Fruit fly (Drosophila melanogaster) whole organism, embryonic: Measurements from ENCODE around the gene CG14647.

Experiments used
- Atf3 ChIP-seq: fragments of 200-800 bp; sonication (Bioruptor generic); optimal IDR thresholded peaks from 3 replicates; lab custom pipeline; 2016; ENCODE audit warnings: missing biosample characterization, missing genetic modification characterization
- CG10462 ChIP-seq: fragments of 200-800 bp; sonication (Bioruptor generic); optimal IDR thresholded peaks from 2 replicates; lab custom pipeline; 2016; ENCODE audit warnings: missing biosample characterization, missing genetic modification characterization
- CG12659 ChIP-seq: fragments of 200-800 bp; sonication (Bioruptor generic); optimal IDR thresholded peaks from 3 replicates; lab custom pipeline; 2017; ENCODE audit warnings: mild to moderate bottlenecking, missing biosample characterization, missing genetic modification reagents, missing genetic modification characterization
- CG13287 ChIP-seq: fragments of 200-800 bp; sonication (Bioruptor generic); IDR thresholded peaks from 2 replicates; pipeline ENCODE4 v1.3.6; 2022; ENCODE audit warnings: missing biosample characterization, missing genetic modification characterization; ENCODE audit not compliant: partially characterized antibody
- CG15011 ChIP-seq: fragments of 200-800 bp; sonication (Bioruptor generic); optimal IDR thresholded peaks from 3 replicates; lab custom pipeline; 2018; ENCODE audit warnings: missing biosample characterization, mild to moderate bottlenecking, missing genetic modification characterization
- CG15601 ChIP-seq: fragments of 200-800 bp; sonication (Bioruptor generic); optimal IDR thresholded peaks from 3 replicates; lab custom pipeline; 2019; ENCODE audit warnings: missing biosample characterization, mild to moderate bottlenecking, missing genetic modification characterization, moderate library complexity
- CG16813 ChIP-seq: fragments of 200-800 bp; sonication (Bioruptor generic); IDR thresholded peaks from 3 replicates; pipeline ENCODE4 v1.3.6; 2022; ENCODE audit warnings: missing biosample characterization, missing genetic modification characterization; ENCODE audit not compliant: partially characterized antibody
- CG17385 ChIP-seq: fragments of 200-800 bp; sonication (Bioruptor generic); optimal IDR thresholded peaks from 3 replicates; lab custom pipeline; 2018; ENCODE audit warnings: missing biosample characterization, mild to moderate bottlenecking, missing genetic modification characterization
- CG17568 ChIP-seq: fragments of 200-800 bp; sonication (Bioruptor generic); optimal IDR thresholded peaks from 2 replicates; lab custom pipeline; 2018; ENCODE audit warnings: missing biosample characterization, mild to moderate bottlenecking, missing genetic modification characterization, moderate library complexity
- CG1792 ChIP-seq: fragments of 200-800 bp; sonication (Bioruptor generic); optimal IDR thresholded peaks from 2 replicates; lab custom pipeline; 2016; ENCODE audit warnings: missing biosample characterization, missing genetic modification characterization
- CG1832 ChIP-seq: fragments of 200-800 bp; sonication (Bioruptor generic); optimal IDR thresholded peaks from 2 replicates; lab custom pipeline; 2017; ENCODE audit warnings: missing biosample characterization, mild to moderate bottlenecking, missing genetic modification characterization, inconsistent platforms
- CG2199 ChIP-seq: fragments of 200-800 bp; sonication (Bioruptor generic); IDR thresholded peaks from 3 replicates; pipeline ENCODE4 v1.3.6; 2022; ENCODE audit warnings: missing biosample characterization, missing genetic modification characterization
- CG30403 ChIP-seq: fragments of 200-800 bp; sonication (Bioruptor generic); optimal IDR thresholded peaks from 3 replicates; lab custom pipeline; 2016; ENCODE audit warnings: missing biosample characterization, missing genetic modification characterization
- CG3726 ChIP-seq: fragments of 200-800 bp; sonication (Bioruptor generic); IDR thresholded peaks from 3 replicates; pipeline ENCODE4, ENCODE4 v1.3.6; 2022; ENCODE audit warnings: missing biosample characterization, missing genetic modification characterization
- CG3838 ChIP-seq: fragments of 200-800 bp; sonication (Bioruptor generic); optimal IDR thresholded peaks from 3 replicates; lab custom pipeline; 2016; ENCODE audit warnings: missing biosample characterization, missing genetic modification characterization
- CG43689 ChIP-seq: fragments of 200-800 bp; sonication (Bioruptor generic); IDR thresholded peaks from 2 replicates; pipeline ENCODE4 v1.3.6; 2022; ENCODE audit warnings: missing biosample characterization, missing genetic modification characterization
- CG6254 ChIP-seq: fragments of 200-800 bp; sonication (Bioruptor generic); optimal IDR thresholded peaks from 3 replicates; lab custom pipeline; 2017; ENCODE audit warnings: mild to moderate bottlenecking, missing biosample characterization, missing genetic modification reagents, missing genetic modification characterization
- CG6683 ChIP-seq: fragments of 200-800 bp; sonication (Bioruptor generic); optimal IDR thresholded peaks from 2 replicates; lab custom pipeline; 2017; ENCODE audit warnings: missing biosample characterization, mild to moderate bottlenecking, missing genetic modification characterization, missing genetic modification reagents
- CG6791 ChIP-seq: fragments of 200-800 bp; sonication (Bioruptor generic); IDR thresholded peaks from 3 replicates; pipeline ENCODE4 v1.3.6; 2022; ENCODE audit warnings: missing biosample characterization, missing genetic modification characterization; ENCODE audit not compliant: partially characterized antibody
- CG7839 ChIP-seq: fragments of 200-800 bp; sonication (Bioruptor generic); optimal IDR thresholded peaks from 3 replicates; lab custom pipeline; 2018; ENCODE audit warnings: missing biosample characterization, mild to moderate bottlenecking, missing genetic modification characterization, moderate library complexity
- CG7928 ChIP-seq: fragments of 200-800 bp; sonication (Bioruptor generic); optimal IDR thresholded peaks from 2 replicates; lab custom pipeline; 2017; ENCODE audit warnings: missing biosample characterization, mild to moderate bottlenecking, missing genetic modification characterization
- CG8478 ChIP-seq: fragments of >200 bp; optimal IDR thresholded peaks from 2 replicates; lab custom pipeline; 2018
- CkIIα-i1 ChIP-seq: fragments of 200-800 bp; sonication (Bioruptor generic); IDR thresholded peaks from 2 replicates; pipeline ENCODE4 v1.3.6; 2022; ENCODE audit warnings: missing biosample characterization, missing genetic modification characterization
- Dfd ChIP-seq, 2 experiments: fragments of >200 bp; optimal IDR thresholded peaks; 2 replicates each; lab custom pipeline; 2017; ENCODE audit warnings: missing biosample characterization in 2 of 2, missing genetic modification characterization in 2 of 2
- Dp ChIP-seq: fragments of 200-800 bp; sonication (Bioruptor generic); optimal IDR thresholded peaks from 2 replicates; lab custom pipeline; 2018; ENCODE audit warnings: missing biosample characterization, mild to moderate bottlenecking, missing genetic modification characterization, moderate library complexity
- GATAe ChIP-seq: fragments of 200-800 bp; sonication (Bioruptor generic); conservative IDR thresholded peaks from 2 replicates; pipeline ENCODE4 v1.3.6; 2022; ENCODE audit warnings: missing biosample characterization, missing genetic modification characterization
- HmgD ChIP-seq: fragments of 200-800 bp; sonication (Bioruptor generic); optimal IDR thresholded peaks from 3 replicates; lab custom pipeline; 2016; ENCODE audit warnings: missing biosample characterization, missing genetic modification characterization
- Hr3 ChIP-seq: fragments of 200-800 bp; sonication (Bioruptor generic); optimal IDR thresholded peaks from 3 replicates; lab custom pipeline; 2016; ENCODE audit warnings: missing biosample characterization, missing genetic modification characterization
- MBD-R2 ChIP-seq: fragments of 200-800 bp; sonication (Bioruptor generic); IDR thresholded peaks from 2 replicates; pipeline ENCODE4 v1.3.6; 2022; ENCODE audit warnings: missing biosample characterization, missing genetic modification characterization
- Mrtf ChIP-seq: fragments of 200-800 bp; sonication (Bioruptor generic); IDR thresholded peaks from 3 replicates; pipeline ENCODE4 v1.3.6; 2022; ENCODE audit warnings: missing biosample characterization, missing genetic modification characterization
- Side ChIP-seq: fragments of 200-800 bp; sonication (Bioruptor generic); optimal IDR thresholded peaks from 2 replicates; lab custom pipeline; 2016; ENCODE audit warnings: missing biosample characterization, missing genetic modification characterization
- Trl ChIP-seq, 3 experiments: fragments of >200 bp in 2 of 3; fragments of 200-800 bp in 1 of 3; sonication (Bioruptor generic) in 1 of 3; optimal IDR thresholded peaks; 2 replicates in 1 of 3; 3 replicates in 2 of 3; lab custom pipeline; 2016 to 2017; ENCODE audit warnings: missing biosample characterization in 1 of 3, missing genetic modification characterization in 1 of 3
- Vsx1 ChIP-seq: fragments of 200-800 bp; sonication (Bioruptor generic); optimal IDR thresholded peaks from 2 replicates; lab custom pipeline; 2017; ENCODE audit warnings: missing biosample characterization, mild to moderate bottlenecking, missing genetic modification characterization, missing genetic modification reagents
- ash1 ChIP-seq: fragments of 200-800 bp; sonication (Bioruptor generic); optimal IDR thresholded peaks from 2 replicates; lab custom pipeline; 2018; ENCODE audit warnings: missing biosample characterization, mild to moderate bottlenecking, missing genetic modification characterization
- da ChIP-seq: fragments of 200-800 bp; sonication (Bioruptor generic); optimal IDR thresholded peaks from 2 replicates; lab custom pipeline; 2016; ENCODE audit warnings: missing biosample characterization, missing genetic modification characterization
- dimm ChIP-seq: fragments of 200-800 bp; sonication (Bioruptor generic); IDR thresholded peaks from 2 replicates; pipeline ENCODE4 v1.3.6; 2022; ENCODE audit warnings: missing biosample characterization, missing genetic modification characterization
- emc ChIP-seq: fragments of 200-800 bp; sonication (Bioruptor generic); optimal IDR thresholded peaks from 2 replicates; lab custom pipeline; 2016; ENCODE audit warnings: missing biosample characterization, missing genetic modification characterization
- ham ChIP-seq: fragments of 200-800 bp; sonication (Bioruptor generic); IDR thresholded peaks from 2 replicates; pipeline ENCODE4 v1.3.6; 2022; ENCODE audit warnings: missing biosample characterization, missing genetic modification characterization
- insv ChIP-seq, 2 experiments: fragments of 200-800 bp; sonication (Bioruptor generic); optimal IDR thresholded peaks; 3 replicates each; lab custom pipeline; 2016 to 2018; ENCODE audit warnings: missing biosample characterization in 2 of 2, missing genetic modification characterization in 2 of 2
- lab ChIP-seq: fragments of 200-800 bp; sonication (Bioruptor generic); optimal IDR thresholded peaks from 3 replicates; lab custom pipeline; 2017; ENCODE audit warnings: missing biosample characterization, missing genetic modification characterization, mild to moderate bottlenecking, moderate library complexity, missing genetic modification reagents
- lola ChIP-seq, 3 experiments: fragments of >200 bp in 2 of 3; fragments of 200-800 bp in 1 of 3; sonication (Bioruptor generic) in 1 of 3; optimal IDR thresholded peaks; 2 replicates each; lab custom pipeline; 2017 to 2019; ENCODE audit warnings: missing biosample characterization in 3 of 3, missing genetic modification characterization in 3 of 3, mild to moderate bottlenecking in 1 of 3, moderate library complexity in 1 of 3
- org-1 ChIP-seq: fragments of 200-800 bp; sonication (Bioruptor generic); optimal IDR thresholded peaks from 2 replicates; lab custom pipeline; 2017; ENCODE audit warnings: missing biosample characterization, missing genetic modification characterization
- pita ChIP-seq: fragments of 200-800 bp; sonication (Bioruptor generic); optimal IDR thresholded peaks from 2 replicates; lab custom pipeline; 2017; ENCODE audit warnings: missing biosample characterization, mild to moderate bottlenecking, missing genetic modification characterization
- schlank ChIP-seq: fragments of 200-800 bp; sonication (Bioruptor generic); optimal IDR thresholded peaks from 2 replicates; lab custom pipeline; 2018; ENCODE audit warnings: missing biosample characterization, mild to moderate bottlenecking, missing genetic modification characterization
- stc ChIP-seq: fragments of 200-800 bp; sonication (Bioruptor generic); IDR thresholded peaks from 2 replicates; pipeline ENCODE4 v1.3.6; 2022; ENCODE audit warnings: missing biosample characterization, missing genetic modification characterization
- tap ChIP-seq: fragments of 200-800 bp; optimal IDR thresholded peaks from 3 replicates; lab custom pipeline; 2019; ENCODE audit warnings: missing biosample characterization, mild to moderate bottlenecking, missing genetic modification characterization, moderate library complexity
- trem ChIP-seq: fragments of 200-800 bp; optimal IDR thresholded peaks from 3 replicates; lab custom pipeline; 2019; ENCODE audit warnings: missing biosample characterization, mild to moderate bottlenecking, missing genetic modification characterization, moderate library complexity
- unc-4 ChIP-seq: fragments of 200-800 bp; sonication (Bioruptor generic); IDR thresholded peaks from 2 replicates; pipeline ENCODE4 v1.3.6; 2022; ENCODE audit warnings: missing biosample characterization, missing genetic modification characterization; ENCODE audit not compliant: partially characterized antibody
- z ChIP-seq: fragments of 200-800 bp; sonication (Bioruptor generic); IDR thresholded peaks from 3 replicates; pipeline ENCODE4 v1.3.6; 2022; ENCODE audit warnings: missing biosample characterization, missing genetic modification characterization

The CG14647 gene

dm6 chr3R:4402884-4403705 is 2.8 kb downstream of the CG14647 start, which contains the start of gene lost (continued):
- peak; percentile 62 for TF ChIP-seq Dp
- TF ChIP-seq Side (GFP tag; lab: Kevin White, UChicago) = no peak
- TF ChIP-seq emc = no peak
- TF ChIP-seq CG6254 = no peak
- no peak for TF ChIP-seq org-1 (GFP tag; lab: Kevin White, UChicago)
- TF ChIP-seq schlank (tag; lab: Kevin White, UChicago) = no peak
- TF ChIP-seq unc-4 (GFP tag; lab: Robert Waterston, UW) = peak; percentile 97
- TF ChIP-seq CG8478 (lab: Kevin White, UChicago) = no peak
- TF ChIP-seq lola (GFP tag; optimal IDR thresholded peaks at IDR 0.05; lab: Kevin White, UChicago) = no peak
- peak; percentile 61 for TF ChIP-seq CG15601 (tag; lab: Kevin White, UChicago)
- TF ChIP-seq CG17385 (GFP tag; lab: Kevin White, UChicago) = peak; percentile 38
- TF ChIP-seq CG12659 (GFP tag; lab: Kevin White, UChicago) = peak; percentile 80
- no peak for TF ChIP-seq insv (GFP tag; optimal IDR thresholded peaks at IDR 0.05; lab: Kevin White, UChicago)
- peak; percentile 73; the same call in 1 of the 3 replicates for TF ChIP-seq CG2199 (GFP tag; lab: Robert Waterston, UW)
- TF ChIP-seq CG13287 (GFP tag; lab: Robert Waterston, UW) = peak; percentile 99
- TF ChIP-seq z (GFP tag; lab: Robert Waterston, UW) = no peak
- TF ChIP-seq Vsx1 = peak; percentile 34
- no peak for TF ChIP-seq CG43689 (GFP tag; lab: Robert Waterston, UW)
- no peak for TF ChIP-seq ash1 (GFP tag; lab: Kevin White, UChicago)
- TF ChIP-seq dimm (GFP tag; lab: Robert Waterston, UW) = no peak
- no peak for TF ChIP-seq CG1792 (GFP tag; lab: Kevin White, UChicago)
- TF ChIP-seq CG1832 (GFP tag; lab: Kevin White, UChicago) = no peak
- no peak for TF ChIP-seq CG3838 (GFP tag; lab: Kevin White, UChicago)
- TF ChIP-seq CkIIα-i1 (GFP tag; lab: Robert Waterston, UW) = no peak
- peak in 1 of 2 experiments; percentile 20 for TF ChIP-seq Trl (optimal IDR thresholded peaks at IDR 0.05; lab: Kevin White, UChicago)
- no peak for TF ChIP-seq Trl (GFP tag; optimal IDR thresholded peaks at IDR 0.05; lab: Kevin White, UChicago)
- peak; percentile 100 for TF ChIP-seq CG6791 (GFP tag; lab: Robert Waterston, UW)
- no peak for TF ChIP-seq CG30403 (GFP tag; lab: Kevin White, UChicago)
- peak; percentile 29 for TF ChIP-seq CG7839 (tag; lab: Kevin White, UChicago)
- TF ChIP-seq CG16813 (GFP tag; lab: Robert Waterston, UW) = peak; percentile 98
- no peak for TF ChIP-seq pita (GFP tag; lab: Kevin White, UChicago)
- no peak for TF ChIP-seq CG15011 (GFP tag; lab: Kevin White, UChicago)
- TF ChIP-seq ham (GFP tag; lab: Robert Waterston, UW) = no peak
- 0 out of 2 replicates have a peak, but pooled peaks have one; percentile 35 for TF ChIP-seq stc (GFP tag; lab: Robert Waterston, UW)
- no peak for TF ChIP-seq CG17568 (GFP tag; lab: Kevin White, UChicago)
- peak; percentile 9 for TF ChIP-seq tap (tag; lab: Kevin White, UChicago)
- no peak for TF ChIP-seq CG3726 (GFP tag; lab: Robert Waterston, UW)
- TF ChIP-seq CG10462 (GFP tag; lab: Kevin White, UChicago) = no peak
- no peak for TF ChIP-seq HmgD (GFP tag; lab: Kevin White, UChicago)
- no peak for TF ChIP-seq Mrtf
- TF ChIP-seq CG7928 = peak; percentile 28
- TF ChIP-seq Dfd (GFP tag; optimal IDR thresholded peaks at IDR 0.05; lab: Kevin White, UChicago) = no peak
- TF ChIP-seq Hr3 (GFP tag; lab: Kevin White, UChicago) = no peak
- peak; percentile 66 for TF ChIP-seq trem (tag; lab: Kevin White, UChicago)
- TF ChIP-seq da = no peak
- peak; percentile 76 for TF ChIP-seq MBD-R2 (GFP tag; lab: Robert Waterston, UW)
- no peak for TF ChIP-seq GATAe (GFP tag; lab: Robert Waterston, UW)
- peak; percentile 65 for TF ChIP-seq lab (GFP tag; lab: Kevin White, UChicago)
- TF ChIP-seq CG6683 (GFP tag; lab: Kevin White, UChicago) = no peak
- TF ChIP-seq Atf3 (GFP tag; lab: Kevin White, UChicago) = no peak
